Worm (Caenorhabditis elegans): Measurements from ENCODE around the gene idpp-16.

The idpp-16 gene

ce11 chrV:11570169-11570651 lies 36.1 kb downstream of the idpp-16 start, which contains the start of the genes nhr-101 and pms-2:
TSS of gene nhr-101 (plus strand) at chrV:11570476.
TSS of gene pms-2 (minus strand) at chrV:11570601.
- TF ChIP-seq pqm-1 (tag; optimal IDR thresholded peaks at IDR 0.05): peak; percentile 11
- TF ChIP-seq elt-2 (tag; optimal IDR thresholded peaks at IDR 0.05): peak; percentile 19
- no peak for TF ChIP-seq fkh-10 (GFP tag; optimal IDR thresholded peaks at IDR 0.05)

DNA sequence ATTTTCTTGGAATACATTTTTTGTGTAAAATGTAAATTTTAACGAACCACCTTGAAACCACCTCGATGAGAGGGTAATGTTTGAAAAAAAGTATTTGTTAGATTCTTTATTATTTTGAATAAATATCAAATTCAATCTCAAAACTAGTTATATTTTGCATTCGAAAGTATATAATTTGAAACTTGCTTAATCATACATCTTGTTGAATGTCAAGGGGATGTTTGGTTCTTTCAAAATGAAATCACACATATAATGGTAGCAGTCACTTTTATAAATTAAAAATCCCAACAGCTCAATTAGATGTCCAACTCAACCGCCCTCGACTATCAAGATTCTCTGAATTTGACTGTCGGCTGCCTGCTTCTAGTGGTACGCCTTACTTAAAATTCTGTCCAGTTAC lies 41.8 kb downstream of the idpp-16 start, which contains the start of gene srx-87:
TSS of gene srx-87 (plus strand) at position 301 of the 400 bp plus-strand sequence.
- no peak for TF ChIP-seq nhr-23 (tag; optimal IDR thresholded peaks at IDR 0.05)
- no peak for TF ChIP-seq pha-4 (tag; optimal IDR thresholded peaks at IDR 0.05)
- no peak for TF ChIP-seq aly-2 (tag; optimal IDR thresholded peaks at IDR 0.05)
- TF ChIP-seq nhr-43 (tag; optimal IDR thresholded peaks at IDR 0.05; ENCODE audit: poor library complexity, severe bottlenecking): no peak
- TF ChIP-seq mml-1 (tag; optimal IDR thresholded peaks at IDR 0.05): no peak
- TF ChIP-seq elt-3 (tag; optimal IDR thresholded peaks at IDR 0.05): no peak
- TF ChIP-seq elt-1 (tag; optimal IDR thresholded peaks at IDR 0.05): no peak
- no peak for TF ChIP-seq nhr-76 (tag; optimal IDR thresholded peaks at IDR 0.05)
- TF ChIP-seq ama-1 (optimal IDR thresholded peaks at IDR 0.05): no peak
- no peak for TF ChIP-seq egl-5 (tag; optimal IDR thresholded peaks at IDR 0.05)
- TF ChIP-seq unc-62 (GFP tag; optimal IDR thresholded peaks at IDR 0.05): no peak
- no peak for TF ChIP-seq lsy-12 (tag; optimal IDR thresholded peaks at IDR 0.05)
- no peak for TF ChIP-seq elt-2 (tag; optimal IDR thresholded peaks at IDR 0.05)
- TF ChIP-seq nhr-11 (tag; optimal IDR thresholded peaks at IDR 0.05): no peak
- TF ChIP-seq ceh-9 (tag; optimal IDR thresholded peaks at IDR 0.05): no peak
- TF ChIP-seq zag-1 (tag; optimal IDR thresholded peaks at IDR 0.05): no peak
- TF ChIP-seq fkh-10 (GFP tag; optimal IDR thresholded peaks at IDR 0.05): no peak
- no peak for TF ChIP-seq snpc-4 (tag; optimal IDR thresholded peaks at IDR 0.05)
- no peak for TF ChIP-seq daf-12 (tag; optimal IDR thresholded peaks at IDR 0.05)

DNA sequence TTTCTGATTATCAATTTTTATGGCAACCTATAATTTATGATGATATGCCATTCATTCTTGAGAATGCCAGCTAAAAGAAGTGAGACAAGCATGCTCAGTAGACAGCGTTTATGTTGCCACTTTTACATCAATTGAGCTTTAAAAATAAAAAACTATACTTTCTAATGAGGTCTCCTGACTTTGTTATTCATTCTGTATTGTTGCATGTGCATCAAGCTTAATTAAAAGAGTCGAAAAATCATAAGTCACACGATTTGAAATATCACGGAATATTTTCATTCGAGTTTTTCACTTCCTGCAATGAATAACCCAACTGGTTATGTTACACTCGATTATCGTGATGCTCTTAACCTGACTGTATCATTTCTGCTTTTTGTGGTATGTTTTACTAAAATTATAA lies 43.7 kb downstream of the idpp-16 start, which contains the start of gene srx-86:
TSS of gene srx-86 (plus strand) at position 301 of the 400 bp plus-strand sequence.
- TF ChIP-seq ceh-9 (tag; optimal IDR thresholded peaks at IDR 0.05): no peak
- no peak for TF ChIP-seq R02D3.7 (tag; optimal IDR thresholded peaks at IDR 0.05)
- TF ChIP-seq mml-1 (tag; optimal IDR thresholded peaks at IDR 0.05): no peak
- TF ChIP-seq fos-1 (tag; optimal IDR thresholded peaks at IDR 0.05): no peak
